3 fruit fly cellular contexts compared by ENCODE assay signal in genomic region chr2L:19037455-19037854, dm6.
TF ChIP-seq lines count a peak whose summit lies in the region.

No protein-coding gene starts in this region.

- TF ChIP-seq CTCF in whole organism, embryonic (GFP tag; optimal IDR thresholded peaks at IDR 0.05; lab: Kevin White, UChicago) = no peak

TF ChIP-seq in whole organism, embryonic, 481 proteins besides CTCF, POLR2A, EP300 and RAD21:
- TF ChIP-seq kni (GFP tag; optimal IDR thresholded peaks at IDR 0.05; lab: Kevin White, UChicago) (no peak), ssp (GFP tag; IDR thresholded peaks at IDR 0.05; lab: Robert Waterston, UW) (peak; percentile 13; the same call in 1 of the 2 replicates), CG14860 (GFP tag; IDR thresholded peaks at IDR 0.05; lab: Robert Waterston, UW; ENCODE audit: partially characterized antibody) (0 out of 3 replicates have a peak, but pooled peaks have one; percentile 29), Drgx (GFP tag; IDR thresholded peaks at IDR 0.05; lab: Robert Waterston, UW) (0 out of 2 replicates have a peak, but pooled peaks have one; percentile 9), al (GFP tag; IDR thresholded peaks at IDR 0.05; lab: Robert Waterston, UW) (no peak), Sin3A (optimal IDR thresholded peaks at IDR 0.05; lab: Kevin White, UChicago) (no peak), CG3726 (GFP tag; IDR thresholded peaks at IDR 0.05; lab: Robert Waterston, UW) (no peak), HLHmδ (GFP tag; optimal IDR thresholded peaks at IDR 0.05; lab: Kevin White, UChicago) (peak; percentile 67), Pdp1 (GFP tag; optimal IDR thresholded peaks at IDR 0.05; lab: Kevin White, UChicago) (peak in 1 of 2 experiments; percentile 59), dpn (GFP tag; optimal IDR thresholded peaks at IDR 0.05; lab: Kevin White, UChicago) (no peak), Med (GFP tag; lab: Kevin White, UChicago) (peak; percentile 59), E2f2 (GFP tag; IDR thresholded peaks at IDR 0.05; lab: Robert Waterston, UW) (0 out of 2 replicates have a peak, but pooled peaks have one; percentile 7)

TF ChIP-seq in whole organism, prepupa, 60 proteins besides CTCF, POLR2A, EP300 and RAD21:
- TF ChIP-seq net (GFP tag; optimal IDR thresholded peaks at IDR 0.05; lab: Kevin White, UChicago) = peak; percentile 4
- TF ChIP-seq Eip78C (GFP tag; lab: Kevin White, UChicago) = peak; percentile 35
- TF ChIP-seq Hr38 (GFP tag; optimal IDR thresholded peaks at IDR 0.05; lab: Kevin White, UChicago) = no peak

TF ChIP-seq in whole organism, pupa, 21 proteins besides CTCF, POLR2A, EP300 and RAD21:
- TF ChIP-seq CG13204 (GFP tag; optimal IDR thresholded peaks at IDR 0.05; lab: Kevin White, UChicago) = no peak
- no peak for TF ChIP-seq CG8159 (tag; optimal IDR thresholded peaks at IDR 0.05; lab: Kevin White, UChicago)
- peak; percentile 26; the same call in 1 of the 3 replicates for TF ChIP-seq CG4496 (GFP tag; IDR thresholded peaks at IDR 0.05; lab: Robert Waterston, UW)
- no peak for TF ChIP-seq rn (GFP tag; IDR thresholded peaks at IDR 0.05; lab: Robert Waterston, UW)
- no peak for TF ChIP-seq CG9948 (tag; optimal IDR thresholded peaks at IDR 0.05; lab: Kevin White, UChicago)
- no peak for TF ChIP-seq D1 (tag; optimal IDR thresholded peaks at IDR 0.05; lab: Kevin White, UChicago)
- TF ChIP-seq CG15710 (tag; optimal IDR thresholded peaks at IDR 0.05; lab: Kevin White, UChicago) = no peak
- TF ChIP-seq CG14655 (GFP tag; optimal IDR thresholded peaks at IDR 0.05; lab: Kevin White, UChicago) = no peak
- no peak for TF ChIP-seq Snoo (tag; optimal IDR thresholded peaks at IDR 0.05; lab: Kevin White, UChicago)
